Fruit fly (Drosophila melanogaster) whole organism, wandering third instar larva: ENCODE measurements around the gene CG33947.

ENCODE experiments used
- Dfd ChIP-seq: fragments of >200 bp; optimal IDR thresholded peaks from 2 replicates; lab custom pipeline; 2017; ENCODE audit warnings: missing biosample characterization, missing genetic modification characterization
- Sp1 ChIP-seq: fragments of 200-800 bp; sonication (Bioruptor generic); optimal IDR thresholded peaks from 3 replicates; lab custom pipeline; 2019; ENCODE audit warnings: missing biosample characterization, mild to moderate bottlenecking, missing genetic modification characterization, moderate library complexity
- psq ChIP-seq: fragments of 200-800 bp; sonication (Bioruptor generic); optimal IDR thresholded peaks from 3 replicates; lab custom pipeline; 2017; ENCODE audit warnings: missing biosample characterization, mild to moderate bottlenecking, missing genetic modification characterization, moderate library complexity
- usp ChIP-seq: fragments of >200 bp; optimal IDR thresholded peaks from 2 replicates; lab custom pipeline; 2017; ENCODE audit warnings: missing biosample characterization, missing genetic modification characterization

- no peak for TF ChIP-seq Dfd (GFP tag; lab: Kevin White, UChicago)
- TF ChIP-seq psq = no peak
- no peak for TF ChIP-seq usp (GFP tag; lab: Kevin White, UChicago)
- no peak for TF ChIP-seq Sp1 (GFP tag; lab: Kevin White, UChicago)
Observed at dm6 chr3L:11049414-11049813, 46.9 kb upstream of the CG33947 start.
